Worm (Caenorhabditis elegans): Measurements from ENCODE around the gene clec-260.

Gene clec-260

DNA sequence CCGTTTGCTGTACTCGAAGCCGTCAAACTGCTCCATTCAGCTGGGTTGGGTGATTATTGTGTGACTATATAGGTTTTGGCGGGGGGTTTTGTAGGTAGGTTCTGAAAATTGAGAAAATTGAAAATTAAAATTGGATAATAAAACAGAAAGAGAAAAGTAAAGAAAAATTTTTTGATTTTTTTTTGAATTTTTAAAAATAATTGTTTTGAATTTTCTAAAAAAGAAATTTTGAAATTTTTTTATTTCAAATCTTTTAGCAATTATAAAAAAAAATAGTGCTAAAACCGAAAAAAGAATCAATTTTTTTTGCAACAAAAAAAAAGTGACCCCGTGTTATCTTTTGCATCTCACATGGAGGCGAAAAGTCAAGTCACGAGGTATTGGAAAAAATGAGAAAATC is 18.3 kb upstream of the clec-260 start, which contains the start of gene unc-51 (continued):
- TF ChIP-seq mdl-1 (tag; optimal IDR thresholded peaks at IDR 0.05), result no peak
- peak; percentile 19 for TF ChIP-seq nhr-28 (tag; optimal IDR thresholded peaks at IDR 0.05)
- peak; percentile 11 for TF ChIP-seq dve-1 (tag; optimal IDR thresholded peaks at IDR 0.05; ENCODE audit: insufficient read depth)
- peak in 1 of 2 experiments; percentile 29 for TF ChIP-seq lsy-2 (tag; optimal IDR thresholded peaks at IDR 0.05)
- no peak for TF ChIP-seq nhr-42 (GFP tag; IDR thresholded peaks at IDR 0.05)
- TF ChIP-seq dmd-9 (GFP tag; IDR thresholded peaks at IDR 0.05), result no peak
- no peak for TF ChIP-seq nhr-25 (tag; optimal IDR thresholded peaks at IDR 0.05; ENCODE audit: borderline replicate concordance, insufficient read depth)
- no peak for TF ChIP-seq nhr-102 (tag; optimal IDR thresholded peaks at IDR 0.05)
- TF ChIP-seq lin-1 (GFP tag; IDR thresholded peaks at IDR 0.05), result no peak
- TF ChIP-seq hlh-30 (tag; optimal IDR thresholded peaks at IDR 0.05; ENCODE audit: insufficient read depth), result peak; percentile 77
- TF ChIP-seq set-16 (GFP tag; IDR thresholded peaks at IDR 0.05), result no peak
- TF ChIP-seq snpc-1.2 (GFP tag; IDR thresholded peaks at IDR 0.05), result no peak
- TF ChIP-seq dpl-1 (GFP tag; optimal IDR thresholded peaks at IDR 0.05), result no peak
- no peak for TF ChIP-seq egl-27 (tag; optimal IDR thresholded peaks at IDR 0.05)
- TF ChIP-seq T26A8.4 (GFP tag; IDR thresholded peaks at IDR 0.05), result no peak
- TF ChIP-seq mep-1 (tag; optimal IDR thresholded peaks at IDR 0.05), result peak; percentile 47
- no peak for TF ChIP-seq ztf-7 (tag; optimal IDR thresholded peaks at IDR 0.05)
- TF ChIP-seq F26F4.8 (GFP tag; conservative IDR thresholded peaks at IDR 0.05), result no peak
- TF ChIP-seq spr-3 (GFP tag; optimal IDR thresholded peaks at IDR 0.05), result no peak
- TF ChIP-seq daf-16 (GFP tag; optimal IDR thresholded peaks at IDR 0.05), result no peak
- no peak for TF ChIP-seq daf-16 (tag; optimal IDR thresholded peaks at IDR 0.05)
- TF ChIP-seq unc-62 (GFP tag; optimal IDR thresholded peaks at IDR 0.05 in 1 of 2), result no peak
- no peak for TF ChIP-seq unc-62 (tag; optimal IDR thresholded peaks at IDR 0.05)
- no peak for TF ChIP-seq R02D3.7 (tag; optimal IDR thresholded peaks at IDR 0.05)
- no peak for TF ChIP-seq F10B5.3 (tag; optimal IDR thresholded peaks at IDR 0.05)
- TF ChIP-seq mxl-3 (GFP tag; optimal IDR thresholded peaks at IDR 0.05), result no peak
- no peak for TF ChIP-seq lin-39 (tag; optimal IDR thresholded peaks at IDR 0.05)

DNA sequence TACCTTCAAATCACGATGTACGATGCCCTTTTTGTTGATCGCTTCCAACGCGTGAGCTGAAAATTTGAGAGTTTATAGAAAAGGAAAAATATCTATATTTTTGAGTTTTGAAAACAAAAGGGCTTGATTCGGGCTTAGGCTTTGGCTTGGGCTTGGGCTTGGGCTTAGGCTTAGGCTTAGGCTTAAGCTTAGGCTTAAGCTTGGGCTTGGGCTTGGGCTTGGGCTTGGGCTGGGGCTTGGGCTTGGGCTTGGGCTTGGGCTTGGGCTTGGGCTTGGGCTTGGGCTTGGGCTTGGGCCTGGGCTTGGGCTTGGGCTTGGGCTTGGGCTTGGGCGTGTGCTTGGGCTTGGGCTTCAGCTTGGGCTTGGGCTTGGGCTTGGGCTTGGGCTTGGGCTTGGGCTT is 16.1 kb upstream of the clec-260 start:
- TF ChIP-seq zfp-2 (tag; optimal IDR thresholded peaks at IDR 0.05) (no peak), F44E2.7 (GFP tag; IDR thresholded peaks at IDR 0.05) (peak; percentile 65; the same call in 1 of the 2 replicates), aha-1 (tag) (peak; percentile 57), F49E8.2 (tag; optimal IDR thresholded peaks at IDR 0.05; ENCODE audit: borderline replicate concordance) (no peak), mep-1 (tag; optimal IDR thresholded peaks at IDR 0.05) (no peak), ZK546.5 (tag; optimal IDR thresholded peaks at IDR 0.05) (no peak), set-16 (GFP tag; IDR thresholded peaks at IDR 0.05) (peak; percentile 36; the same call in 1 of the 2 replicates), D1046.2 (GFP tag; IDR thresholded peaks at IDR 0.05) (no peak)

DNA sequence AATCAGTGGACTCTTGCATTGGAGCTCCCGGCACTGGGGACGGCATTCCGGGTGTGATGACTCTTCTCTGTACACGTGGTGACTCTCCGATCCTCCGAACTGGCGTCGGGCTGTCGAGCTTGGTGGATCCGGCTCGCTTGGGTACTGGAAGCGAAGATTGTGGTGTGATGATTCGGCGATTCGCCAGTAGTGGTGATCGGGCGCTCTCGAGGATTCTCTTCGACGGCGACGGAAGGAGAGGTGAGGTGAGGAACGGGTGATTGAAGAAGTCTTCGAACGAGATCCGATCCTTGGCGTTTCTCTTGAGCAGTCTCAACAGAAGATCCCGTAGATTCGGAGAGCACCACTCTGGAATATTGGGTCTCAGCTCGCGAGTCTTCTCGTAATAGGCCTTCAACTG is 14.5 kb upstream of the clec-260 start:
- TF ChIP-seq pqm-1 (tag; optimal IDR thresholded peaks at IDR 0.05), result no peak
- 0 out of 2 replicates have a peak, but pooled peaks have one; percentile 66 for TF ChIP-seq F44E2.7 (GFP tag; IDR thresholded peaks at IDR 0.05)
- TF ChIP-seq set-16 (GFP tag; IDR thresholded peaks at IDR 0.05), result peak; percentile 84
- peak; percentile 57 for TF ChIP-seq aha-1 (tag)

DNA sequence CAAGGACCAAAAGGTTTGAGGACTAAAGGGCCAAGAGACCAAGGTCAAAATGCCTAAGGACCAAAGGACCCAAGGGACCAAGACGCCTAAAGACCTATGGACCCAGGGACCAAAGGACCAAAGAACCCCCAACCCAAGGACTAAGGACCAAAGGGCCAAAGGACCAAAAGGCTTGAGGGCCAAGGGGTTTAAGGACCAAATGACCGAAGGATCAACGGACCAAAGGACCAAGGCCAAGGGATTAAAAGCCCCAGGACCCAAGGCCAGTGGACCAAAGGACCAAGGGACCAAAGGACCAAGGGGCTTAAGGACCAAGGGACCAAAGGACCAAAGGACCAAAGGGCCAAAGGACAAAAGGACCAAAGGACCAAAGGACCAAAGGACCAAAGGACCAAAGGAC is 13.7 kb upstream of the clec-260 start:
- TF ChIP-seq F44E2.7 (GFP tag; IDR thresholded peaks at IDR 0.05) (peak; percentile 54; the same call in 1 of the 2 replicates), nhr-10 (tag; optimal IDR thresholded peaks at IDR 0.05) (no peak), nhr-102 (tag; optimal IDR thresholded peaks at IDR 0.05) (no peak), ztf-11 (tag; optimal IDR thresholded peaks at IDR 0.05) (no peak), sdz-12 (GFP tag; optimal IDR thresholded peaks at IDR 0.05) (no peak), ceh-44 (GFP tag; IDR thresholded peaks at IDR 0.05) (no peak)
